Worm (Caenorhabditis elegans) whole organism, young adult: ENCODE results near the gene cgr-1.

ENCODE experiments used
- Y79H2A.3 ChIP-seq: fragments of 200-800 bp; sonication (Bioruptor generic); conservative IDR thresholded peaks from 2 replicates; pipeline ENCODE4 v1.3.6; 2022; ENCODE audit warnings: missing genetic modification reagents, missing genetic modification characterization, missing compliant biosample characterization
- aptf-2 ChIP-seq: fragments of 200-800 bp; sonication (Bioruptor generic); conservative IDR thresholded peaks from 2 replicates; pipeline ENCODE4 v1.3.6; 2022; ENCODE audit warnings: missing genetic modification reagents, missing genetic modification characterization, missing compliant biosample characterization
- attf-5 ChIP-seq: fragments of 200-800 bp; sonication (Bioruptor generic); optimal IDR thresholded peaks from 2 replicates; lab custom pipeline; 2018; ENCODE audit warnings: mild to moderate bottlenecking, missing genetic modification characterization, missing compliant biosample characterization
- bed-1 ChIP-seq: fragments of 200-800 bp; sonication (Bioruptor generic); IDR thresholded peaks from 2 replicates; pipeline ENCODE4 v1.3.6; 2022; ENCODE audit warnings: missing genetic modification reagents, missing genetic modification characterization, missing compliant biosample characterization
- ceh-79 ChIP-seq: sonication (generic microtip); optimal IDR thresholded peaks from 2 replicates; lab custom pipeline; 2017; ENCODE audit warnings: mild to moderate bottlenecking, missing genetic modification characterization, missing compliant biosample characterization
- pha-4 ChIP-seq: fragments of 150-350 bp; sonication (generic microtip); optimal IDR thresholded peaks from 2 replicates; lab custom pipeline; 2014; ENCODE audit warnings: missing biosample characterization, missing genetic modification reagents, missing genetic modification characterization

DNA sequence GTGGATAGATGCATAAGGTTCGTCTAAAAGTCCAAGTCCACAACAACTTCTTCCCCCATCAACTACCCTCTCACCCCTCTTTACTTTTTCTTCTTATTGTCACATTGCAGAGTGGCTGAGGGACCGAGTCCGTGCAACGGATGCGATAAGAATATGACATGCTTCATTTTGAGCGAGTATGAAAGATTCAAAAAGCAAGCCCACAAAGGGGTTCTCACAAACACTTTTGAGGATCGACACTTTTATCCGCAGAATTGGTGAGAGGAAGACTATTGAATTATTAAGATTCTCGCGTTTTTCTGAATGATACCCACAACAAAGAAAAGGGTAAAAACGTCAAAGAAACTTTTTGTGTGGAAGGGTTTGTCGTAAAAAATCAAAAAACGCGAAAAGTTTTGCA is 25.3 kb upstream of the cgr-1 start:
- no peak for TF ChIP-seq ceh-79 (tag; lab: Kevin White, UChicago)
- no peak for TF ChIP-seq Y79H2A.3 (GFP tag; lab: Robert Waterston, UW)
- TF ChIP-seq bed-1 (GFP tag; lab: Robert Waterston, UW) = no peak
- TF ChIP-seq aptf-2 (GFP tag; lab: Robert Waterston, UW) = no peak
- TF ChIP-seq attf-5 (GFP tag; lab: Kevin White, UChicago) = no peak
- no peak for TF ChIP-seq pha-4 (tag; lab: Kevin White, UChicago)
